Worm (Caenorhabditis elegans): ENCODE results near the gene F55G11.8.

Gene F55G11.8

DNA sequence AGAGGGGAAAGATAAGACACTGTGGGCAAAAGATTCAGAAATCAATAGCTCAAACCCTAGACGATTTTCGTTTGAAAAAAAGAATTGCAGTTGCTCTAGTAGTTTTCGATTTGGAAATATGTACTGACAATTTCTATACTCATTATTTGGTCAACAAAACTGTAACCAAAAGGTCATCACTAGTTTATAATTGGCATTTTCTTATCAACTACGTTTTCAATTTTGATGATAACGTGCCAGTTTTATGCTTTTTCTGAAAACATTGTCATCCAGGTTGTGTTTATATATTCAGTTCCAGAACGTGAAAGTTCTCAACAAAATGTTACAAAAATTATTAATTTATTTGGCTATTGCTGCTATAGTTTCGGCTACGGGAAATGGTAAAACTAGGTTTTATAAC lies at the start of gene F55G11.8:
TSS of gene F55G11.8 (plus strand) at position 245 of the 400 bp plus-strand sequence.
- TF ChIP-seq unc-62 (GFP tag; optimal IDR thresholded peaks at IDR 0.05) = no peak

ce11 chrIV:12914532-12915019 lies 48.0 kb upstream of the F55G11.8 start, which contains the start of gene irg-6:
irg-6 (minus strand) TSS chrIV:12914969.
- no peak for TF ChIP-seq unc-62 (GFP tag; optimal IDR thresholded peaks at IDR 0.05)

DNA sequence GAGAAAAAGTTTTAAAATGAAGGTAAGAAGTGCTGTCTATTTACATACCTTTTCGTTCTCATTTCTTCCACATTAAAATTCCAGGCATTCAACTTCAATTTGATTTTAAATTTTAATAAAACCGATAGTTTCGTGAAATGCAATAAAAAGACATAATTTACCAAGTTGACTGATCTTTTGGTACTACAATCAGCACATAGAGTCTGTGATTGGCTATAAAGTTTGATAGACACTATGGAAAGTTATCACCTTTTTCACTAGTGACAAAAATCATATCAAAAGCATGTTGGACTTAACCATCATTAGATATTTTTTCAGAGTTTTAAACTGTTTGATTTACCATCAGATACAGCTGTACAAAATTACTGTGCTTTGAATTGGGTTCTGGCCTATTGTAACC lies 47.1 kb upstream of the F55G11.8 start, which contains the start of gene srz-15:
TSS of gene srz-15 (plus strand) at position 301 of the 400 bp plus-strand sequence.
- TF ChIP-seq unc-62 (GFP tag; optimal IDR thresholded peaks at IDR 0.05) = no peak

DNA sequence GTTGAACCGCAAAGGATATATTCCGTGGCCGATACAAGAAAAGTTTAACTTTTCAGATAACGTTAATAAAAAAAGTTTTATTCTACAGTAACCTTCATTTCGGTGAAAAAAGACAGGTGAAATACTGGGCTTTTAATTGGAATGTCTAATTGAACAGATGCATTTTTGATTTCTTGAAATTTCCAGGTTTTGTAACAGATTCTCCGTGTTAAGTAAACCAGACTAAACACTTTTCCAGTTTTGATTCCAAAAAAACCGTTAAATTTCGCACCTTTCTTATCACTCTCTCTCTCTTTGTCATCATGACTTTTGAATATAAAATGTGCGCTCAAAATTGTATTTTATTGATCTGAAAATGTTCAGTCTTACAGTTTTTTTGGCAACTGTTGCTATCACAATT lies 44.4 kb upstream of the F55G11.8 start, which contains the start of gene C32H11.3:
TSS of gene C32H11.3 (plus strand) at position 301 of the 400 bp plus-strand sequence.
- TF ChIP-seq unc-62 (GFP tag; optimal IDR thresholded peaks at IDR 0.05) = no peak

DNA sequence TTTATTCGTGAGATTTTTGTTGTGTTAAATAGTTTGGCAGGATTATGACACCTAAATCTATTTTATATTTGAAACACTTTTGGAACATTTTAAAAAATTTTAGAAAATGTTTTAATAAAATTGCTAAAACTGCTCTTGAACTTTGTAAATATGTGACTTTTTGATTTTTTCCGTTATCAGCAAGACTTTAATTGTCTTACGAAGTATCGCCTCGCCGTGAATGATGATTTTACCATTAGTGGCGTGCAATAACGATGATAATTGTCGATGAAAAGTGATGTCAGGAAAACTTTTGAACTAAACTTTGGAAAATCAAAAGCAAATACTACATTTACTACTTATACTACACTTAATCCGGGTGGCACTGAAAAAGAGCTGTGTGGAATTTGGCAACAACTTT lies 42.1 kb upstream of the F55G11.8 start:
- no peak for TF ChIP-seq unc-62 (GFP tag; optimal IDR thresholded peaks at IDR 0.05)

- no peak for TF ChIP-seq unc-62 (GFP tag; optimal IDR thresholded peaks at IDR 0.05)
Measured at ce11 chrIV:12921027-12921426, 41.6 kb upstream of the F55G11.8 start, which contains the start of gene C32H11.4. C32H11.4 (plus strand) TSS chrIV:12921264.

DNA sequence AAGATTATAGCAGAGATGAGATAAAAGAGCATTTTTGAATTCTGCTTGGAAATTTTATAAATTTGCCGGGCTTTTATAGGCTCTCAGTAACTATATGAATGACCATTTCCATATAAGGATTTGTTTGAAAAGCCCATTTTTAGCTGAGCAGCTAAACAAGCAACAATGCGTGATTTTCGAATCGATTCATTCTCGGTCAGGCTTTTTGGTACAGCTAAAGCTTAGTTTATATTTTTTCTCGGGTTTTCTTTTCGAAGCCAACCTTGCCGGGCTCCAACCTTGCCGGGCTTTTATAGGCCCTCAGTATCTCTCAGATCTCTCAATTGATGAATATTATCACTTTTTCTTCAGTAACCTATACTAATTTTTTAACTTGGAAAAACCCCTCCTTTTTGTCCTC lies 38.3 kb upstream of the F55G11.8 start, which contains the start of gene srlf-4:
TSS of gene srlf-4 (minus strand) at position 101 of the 400 bp plus-strand sequence.
- TF ChIP-seq unc-62 (GFP tag; optimal IDR thresholded peaks at IDR 0.05) = no peak

DNA sequence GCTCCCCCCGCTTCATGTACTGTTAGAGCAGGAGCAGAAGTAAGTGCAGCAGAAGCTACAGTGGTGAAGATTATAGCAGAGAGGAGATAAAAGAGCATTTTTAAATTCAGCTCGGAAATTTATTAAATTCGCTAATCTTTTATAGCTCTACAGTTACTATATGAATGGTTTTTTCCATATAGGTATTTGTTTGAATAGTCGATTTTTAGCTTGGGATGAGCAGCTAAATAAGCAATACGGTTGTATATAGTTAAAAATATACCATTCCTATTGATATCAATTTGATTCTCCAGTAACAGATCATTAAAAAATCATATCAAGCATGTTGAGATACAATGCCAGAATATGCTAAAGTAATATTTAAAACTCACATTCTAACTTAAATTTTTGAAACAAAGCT lies 36.0 kb upstream of the F55G11.8 start, which contains the start of gene srlf-5:
TSS of gene srlf-5 (minus strand) at position 101 of the 400 bp plus-strand sequence.
- no peak for TF ChIP-seq unc-62 (GFP tag; optimal IDR thresholded peaks at IDR 0.05)

DNA sequence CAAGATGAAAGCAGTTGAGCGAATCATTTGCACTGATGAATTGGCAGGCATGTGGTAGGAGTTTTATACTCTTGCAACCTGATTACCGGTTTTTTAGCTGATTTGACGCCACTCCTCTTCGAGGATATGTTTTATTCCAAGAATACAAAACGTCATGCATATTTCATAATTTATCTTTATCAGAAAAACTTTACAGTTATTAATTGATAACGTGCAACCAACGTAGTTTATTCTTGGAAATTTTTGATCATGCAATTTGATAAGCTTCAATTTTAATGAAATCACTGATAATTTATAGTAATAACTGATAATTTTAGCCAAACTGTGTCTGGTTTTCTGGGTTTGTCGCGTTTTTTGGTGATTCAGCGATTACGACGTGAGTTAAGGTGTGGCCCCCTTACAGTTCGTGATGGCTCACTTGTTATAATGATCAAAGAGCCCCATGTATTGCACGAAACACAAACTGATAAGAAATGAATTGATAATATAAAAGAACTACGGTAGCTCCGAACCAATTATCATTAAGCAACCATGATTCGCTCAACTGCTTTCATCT lies 26.3 kb upstream of the F55G11.8 start, which contains the start of the genes cld-1 and dod-21:
TSS of gene cld-1 (minus strand) at position 51 of the 556 bp plus-strand sequence.
TSS of gene dod-21 (plus strand) at position 518 of the 556 bp plus-strand sequence.
- TF ChIP-seq unc-62 (GFP tag; optimal IDR thresholded peaks at IDR 0.05) = no peak

ce11 chrIV:12941254-12941653 lies 21.4 kb upstream of the F55G11.8 start, which contains the start of gene dod-24:
dod-24 (minus strand) TSS chrIV:12941354.
- no peak for TF ChIP-seq unc-62 (GFP tag; optimal IDR thresholded peaks at IDR 0.05)

DNA sequence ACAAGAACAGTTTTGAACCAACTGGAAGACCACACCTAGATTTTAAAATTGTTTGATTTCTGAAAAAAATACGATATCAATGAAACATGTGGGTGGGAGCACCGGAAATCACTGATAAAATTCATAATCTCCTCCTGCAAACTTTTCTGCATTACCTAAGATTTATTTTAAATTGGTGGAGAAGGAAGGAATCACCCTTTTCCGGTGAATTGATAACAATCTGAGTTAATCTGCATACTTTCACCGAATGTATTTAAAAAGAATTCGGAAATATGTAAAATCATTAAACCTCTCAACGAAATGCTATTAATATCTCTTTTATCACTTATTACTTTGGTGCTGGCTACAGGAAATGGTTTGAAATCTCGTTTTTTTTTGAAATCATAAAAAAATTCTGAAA lies 20.0 kb upstream of the F55G11.8 start, which contains the start of gene dct-19:
TSS of gene dct-19 (plus strand) at position 301 of the 400 bp plus-strand sequence.
- no peak for TF ChIP-seq unc-62 (GFP tag; optimal IDR thresholded peaks at IDR 0.05)

- no peak for TF ChIP-seq unc-62 (GFP tag; optimal IDR thresholded peaks at IDR 0.05)
Measured at ce11 chrIV:12946488-12946887, 16.1 kb upstream of the F55G11.8 start, which contains the start of gene F55G11.1. F55G11.1 (minus strand) TSS chrIV:12946588.

ce11 chrIV:12948470-12948869 lies 14.1 kb upstream of the F55G11.8 start, which contains the start of gene F55G11.10:
F55G11.10 (plus strand) TSS chrIV:12948770.
- no peak for TF ChIP-seq unc-62 (GFP tag; optimal IDR thresholded peaks at IDR 0.05)

ce11 chrIV:12957730-12958129 lies 4.9 kb upstream of the F55G11.8 start, which contains the start of gene F55G11.6:
F55G11.6 (plus strand) TSS chrIV:12958030.
- TF ChIP-seq unc-62 (GFP tag; optimal IDR thresholded peaks at IDR 0.05) = no peak

ce11 chrIV:12960136-12960535 lies 2.5 kb upstream of the F55G11.8 start, which contains the start of gene F55G11.7:
F55G11.7 (plus strand) TSS chrIV:12960436.
- TF ChIP-seq unc-62 (GFP tag; optimal IDR thresholded peaks at IDR 0.05) = no peak

ce11 chrIV:12964648-12965047 lies 2.0 kb downstream of the F55G11.8 start:
- TF ChIP-seq unc-62 (GFP tag; optimal IDR thresholded peaks at IDR 0.05) = no peak

- TF ChIP-seq unc-62 (GFP tag; optimal IDR thresholded peaks at IDR 0.05) = no peak
Measured at ce11 chrIV:12965074-12965473, 2.5 kb downstream of the F55G11.8 start, which contains the start of gene dod-22. dod-22 (plus strand) TSS chrIV:12965374.
